Fruit fly (Drosophila melanogaster) Kc167 (cell line): ENCODE measurements around the gene CrebA.

Experiments
- h ChIP-seq: fragments of >200 bp; optimal IDR thresholded peaks from 3 replicates; lab custom pipeline; 2018; ENCODE audit warnings: missing external identifiers
- insv ChIP-seq: fragments of >200 bp; optimal IDR thresholded peaks from 3 replicates; lab custom pipeline; 2018; ENCODE audit warnings: missing external identifiers
- psq ChIP-seq: fragments of >200 bp; optimal IDR thresholded peaks from 2 replicates; lab custom pipeline; 2017; ENCODE audit warnings: missing external identifiers
- ttk ChIP-seq: sonication (Bioruptor generic); optimal IDR thresholded peaks from 2 replicates; lab custom pipeline; 2017; ENCODE audit warnings: missing external identifiers

DNA sequence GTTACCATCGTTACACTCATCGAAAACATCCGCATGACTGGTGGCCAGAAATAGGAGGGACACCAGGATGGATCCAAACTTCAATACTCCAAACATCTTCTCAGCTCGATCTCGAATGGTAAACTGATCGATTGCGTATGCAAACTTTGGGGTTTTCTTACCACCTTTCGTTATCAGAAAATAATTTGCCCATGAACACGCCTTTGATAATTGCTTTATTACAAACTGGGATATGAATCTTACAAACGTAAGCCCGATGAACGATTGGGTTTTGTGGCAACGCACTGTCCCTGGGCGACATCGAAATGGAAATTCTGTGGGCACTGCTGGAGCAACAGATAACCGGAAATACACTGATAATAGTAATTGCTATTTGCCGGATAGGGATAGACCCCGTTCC, 8.5 kb upstream of the CrebA start, which contains the start of gene CG33985:
- TF ChIP-seq h (lab: Kevin White, UChicago), result no peak
- no peak for TF ChIP-seq ttk (lab: Kevin White, UChicago)
- no peak for TF ChIP-seq insv (lab: Kevin White, UChicago)
- TF ChIP-seq psq (lab: Kevin White, UChicago), result no peak
